In genomic region chrII:13908592-13908991, ce11 we compare ENCODE assay signal across 5 worm cellular contexts.
TF ChIP-seq lines count a peak whose summit lies in the region.

citk-1 (plus strand) TSS chrII:13908914.

TF ChIP-seq in whole organism, L1 larva, 84 proteins besides CTCF, POLR2A, EP300 and RAD21 (continues in another document):
- TF ChIP-seq snu-23 (GFP tag; optimal IDR thresholded peaks at IDR 0.05; lab: Kevin White, UChicago) (peak; percentile 83), nhr-77 (tag; optimal IDR thresholded peaks at IDR 0.05; lab: Kevin White, UChicago) (peak; percentile 84), fkh-10 (GFP tag; optimal IDR thresholded peaks at IDR 0.05; lab: Kevin White, UChicago) (peak; percentile 21), tbx-2 (tag; optimal IDR thresholded peaks at IDR 0.05; lab: Kevin White, UChicago) (peak; percentile 75), swsn-7 (tag; optimal IDR thresholded peaks at IDR 0.05; lab: Kevin White, UChicago) (peak; percentile 73), nhr-76 (tag; optimal IDR thresholded peaks at IDR 0.05; lab: Kevin White, UChicago) (no peak), ama-1 (optimal IDR thresholded peaks at IDR 0.05; lab: Kevin White, UChicago) (no peak), lin-35 (GFP tag; optimal IDR thresholded peaks at IDR 0.05; lab: Kevin White, UChicago) (peak; percentile 97 to 100), mdl-1 (tag; optimal IDR thresholded peaks at IDR 0.05; lab: Kevin White, UChicago) (peak in 1 of 2 experiments; percentile 76), pax-3 (tag; optimal IDR thresholded peaks at IDR 0.05; lab: Kevin White, UChicago) (peak; percentile 10), dsc-1 (tag; optimal IDR thresholded peaks at IDR 0.05; lab: Kevin White, UChicago) (peak; percentile 64), hpl-2 (GFP tag; optimal IDR thresholded peaks at IDR 0.05; lab: Kevin White, UChicago) (no peak), pqm-1 (tag; optimal IDR thresholded peaks at IDR 0.05; lab: Kevin White, UChicago) (no peak), zip-4 (GFP tag; optimal IDR thresholded peaks at IDR 0.05; lab: Kevin White, UChicago) (peak; percentile 5), nhr-20 (tag; optimal IDR thresholded peaks at IDR 0.05; lab: Kevin White, UChicago) (peak; percentile 77), mab-9 (GFP tag; IDR thresholded peaks at IDR 0.05; lab: Robert Waterston, UW) (no peak), mep-1 (tag; optimal IDR thresholded peaks at IDR 0.05; lab: Kevin White, UChicago) (peak; percentile 92), pag-3 (tag; optimal IDR thresholded peaks at IDR 0.05; lab: Kevin White, UChicago; ENCODE audit: borderline replicate concordance, insufficient read depth) (no peak)

TF ChIP-seq in whole organism, L3 larva, 47 proteins besides CTCF, POLR2A, EP300 and RAD21 (continues in another document):
- no peak for TF ChIP-seq elt-3 (tag; optimal IDR thresholded peaks at IDR 0.05; lab: Kevin White, UChicago)
- no peak for TF ChIP-seq nhr-76 (tag; optimal IDR thresholded peaks at IDR 0.05; lab: Kevin White, UChicago)
- peak; percentile 59 for TF ChIP-seq nhr-25 (tag; optimal IDR thresholded peaks at IDR 0.05; lab: Kevin White, UChicago)
- TF ChIP-seq elt-2 (tag; optimal IDR thresholded peaks at IDR 0.05; lab: Kevin White, UChicago) = peak; percentile 34
- no peak for TF ChIP-seq unc-39 (tag; optimal IDR thresholded peaks at IDR 0.05; lab: Kevin White, UChicago)
- TF ChIP-seq eor-1 (tag; optimal IDR thresholded peaks at IDR 0.05; lab: Kevin White, UChicago) = no peak
- no peak for TF ChIP-seq jun-1 (tag; optimal IDR thresholded peaks at IDR 0.05; lab: Kevin White, UChicago)
- peak; percentile 69 for TF ChIP-seq nhr-23 (tag; optimal IDR thresholded peaks at IDR 0.05; lab: Kevin White, UChicago)
- no peak for TF ChIP-seq lsy-12 (tag; optimal IDR thresholded peaks at IDR 0.05; lab: Kevin White, UChicago)
- TF ChIP-seq ceh-28 (tag; optimal IDR thresholded peaks at IDR 0.05; lab: Kevin White, UChicago) = no peak
- TF ChIP-seq nfya-1 (tag; optimal IDR thresholded peaks at IDR 0.05; lab: Kevin White, UChicago; ENCODE audit: insufficient read depth) = no peak
- peak; percentile 74 for TF ChIP-seq lin-15B (tag; optimal IDR thresholded peaks at IDR 0.05; lab: Kevin White, UChicago)
- TF ChIP-seq ztf-4 (tag; optimal IDR thresholded peaks at IDR 0.05; lab: Kevin White, UChicago) = no peak
- TF ChIP-seq ceh-16 (tag; optimal IDR thresholded peaks at IDR 0.05; lab: Kevin White, UChicago) = no peak
- TF ChIP-seq ceh-82 (tag; optimal IDR thresholded peaks at IDR 0.05; lab: Kevin White, UChicago) = no peak
- peak; percentile 7 for TF ChIP-seq skn-1 (tag; optimal IDR thresholded peaks at IDR 0.05; lab: Kevin White, UChicago)
- peak; percentile 9 for TF ChIP-seq nhr-77 (tag; optimal IDR thresholded peaks at IDR 0.05; lab: Kevin White, UChicago)
- no peak for TF ChIP-seq nhr-237 (tag; optimal IDR thresholded peaks at IDR 0.05; lab: Kevin White, UChicago)
- no peak for TF ChIP-seq R02D3.7 (tag; optimal IDR thresholded peaks at IDR 0.05; lab: Kevin White, UChicago)
- TF ChIP-seq lin-39 (tag; optimal IDR thresholded peaks at IDR 0.05; lab: Kevin White, UChicago) = peak; percentile 90

TF ChIP-seq in whole organism, early embryonic, 17 proteins besides CTCF, POLR2A, EP300 and RAD21:
- TF ChIP-seq scrt-1 (GFP tag; IDR thresholded peaks at IDR 0.05; lab: Robert Waterston, UW) = no peak
- TF ChIP-seq ceh-13 (GFP tag; optimal IDR thresholded peaks at IDR 0.05; lab: Kevin White, UChicago) = no peak
- TF ChIP-seq F13C5.2 (tag; optimal IDR thresholded peaks at IDR 0.05; lab: Kevin White, UChicago) = peak; percentile 63
- no peak for TF ChIP-seq sea-1 (GFP tag; conservative IDR thresholded peaks at IDR 0.05; lab: Robert Waterston, UW)
- TF ChIP-seq ets-7 (tag; optimal IDR thresholded peaks at IDR 0.05; lab: Kevin White, UChicago) = no peak
- TF ChIP-seq hmg-4 (GFP tag; optimal IDR thresholded peaks at IDR 0.05; lab: Kevin White, UChicago) = no peak
- peak; percentile 29 for TF ChIP-seq ceh-36 (tag; optimal IDR thresholded peaks at IDR 0.05; lab: Kevin White, UChicago)
- TF ChIP-seq tbx-37 (GFP tag; conservative IDR thresholded peaks at IDR 0.05; lab: Robert Waterston, UW) = 0 out of 2 replicates have a peak, but pooled peaks have one; percentile 15

TF ChIP-seq in whole organism, midembryonic, 9 proteins besides CTCF, POLR2A, EP300 and RAD21:
- TF ChIP-seq T22C8.4 (GFP tag; IDR thresholded peaks at IDR 0.05; lab: Robert Waterston, UW) = peak; percentile 80
- TF ChIP-seq tab-1 (GFP tag; IDR thresholded peaks at IDR 0.05; lab: Robert Waterston, UW) = no peak
- no peak for TF ChIP-seq ztf-29 (GFP tag; IDR thresholded peaks at IDR 0.05; lab: Robert Waterston, UW)
- TF ChIP-seq klf-2 (GFP tag; conservative IDR thresholded peaks at IDR 0.05; lab: Robert Waterston, UW) = no peak
- TF ChIP-seq cog-1 (tag; optimal IDR thresholded peaks at IDR 0.05; lab: Kevin White, UChicago) = peak; percentile 37
- TF ChIP-seq ztf-23 (GFP tag; IDR thresholded peaks at IDR 0.05; lab: Robert Waterston, UW) = no peak
- TF ChIP-seq ref-1 (GFP tag; conservative IDR thresholded peaks at IDR 0.05; lab: Robert Waterston, UW) = no peak
- TF ChIP-seq flt-1 (GFP tag; IDR thresholded peaks at IDR 0.05; lab: Robert Waterston, UW) = 0 out of 2 replicates have a peak, but pooled peaks have one; percentile 27
- TF ChIP-seq med-1 (GFP tag; optimal IDR thresholded peaks at IDR 0.05; lab: Kevin White, UChicago; ENCODE audit: insufficient read depth) = no peak

TF ChIP-seq in whole organism, young adult, 124 proteins besides CTCF, POLR2A, EP300 and RAD21:
- TF ChIP-seq attf-5 (GFP tag; optimal IDR thresholded peaks at IDR 0.05; lab: Kevin White, UChicago) (peak; percentile 6), lin-35 (GFP tag; optimal IDR thresholded peaks at IDR 0.05; lab: Kevin White, UChicago) (peak in 1 of 3 experiments; percentile 88), ama-1 (optimal IDR thresholded peaks at IDR 0.05; lab: Kevin White, UChicago) (no peak), ama-1 (GFP tag; optimal IDR thresholded peaks at IDR 0.05; lab: Kevin White, UChicago) (no peak), ekl-4 (GFP tag; IDR thresholded peaks at IDR 0.05; lab: Robert Waterston, UW) (peak; percentile 58; the same call in 1 of the 2 replicates), F57A8.1 (GFP tag; optimal IDR thresholded peaks at IDR 0.05; lab: Kevin White, UChicago) (no peak), ztf-26 (tag; optimal IDR thresholded peaks at IDR 0.05; lab: Kevin White, UChicago) (no peak), C17E4.6 (GFP tag; IDR thresholded peaks at IDR 0.05; lab: Robert Waterston, UW) (no peak), snpc-4 (GFP tag; optimal IDR thresholded peaks at IDR 0.05; lab: Kevin White, UChicago) (no peak), snpc-4 (tag; optimal IDR thresholded peaks at IDR 0.05; lab: Kevin White, UChicago) (peak; percentile 5 to 54 (median 37)), mcd-1 (GFP tag; IDR thresholded peaks at IDR 0.05; lab: Robert Waterston, UW) (peak; percentile 57), hmg-1.2 (GFP tag; IDR thresholded peaks at IDR 0.05; lab: Robert Waterston, UW) (peak; percentile 92), ztf-18 (tag; optimal IDR thresholded peaks at IDR 0.05; lab: Kevin White, UChicago) (no peak), efl-1 (GFP tag; optimal IDR thresholded peaks at IDR 0.05; lab: Kevin White, UChicago) (peak; percentile 69), ceh-27 (GFP tag; optimal IDR thresholded peaks at IDR 0.05; lab: Kevin White, UChicago) (peak; percentile 37), lin-54 (GFP tag; optimal IDR thresholded peaks at IDR 0.05; lab: Kevin White, UChicago) (peak; percentile 88), pha-4 (tag; optimal IDR thresholded peaks at IDR 0.05; lab: Kevin White, UChicago) (peak; percentile 49), ceh-79 (tag; optimal IDR thresholded peaks at IDR 0.05; lab: Kevin White, UChicago) (no peak), dpl-1 (GFP tag; optimal IDR thresholded peaks at IDR 0.05; lab: Kevin White, UChicago) (peak; percentile 84)
TF ChIP-seq in whole organism, young adult: peak in this region for 11.

Comparison
In these comparisons a context has a peak if more than half of its experiments do, and no peak if none do; other contexts are left out.
1. Of the 8 proteins assayed by ChIP-seq in both whole organism, young adult and whole organism, L1 larva: peak only in whole organism, young adult: none; only in whole organism, L1 larva: unc-130; in both: dpl-1, efl-1 and snpc-4; in neither: 3; mixed calls (peak in some experiments, not most) for 1.